Worm (Caenorhabditis elegans) whole organism, young adult: ENCODE measurements around the gene C25F9.12.

Source experiments
- C06A6.2 ChIP-seq: fragments of 200-800 bp; sonication (Bioruptor generic); conservative IDR thresholded peaks from 2 replicates; pipeline ENCODE4 v1.3.6; 2022; ENCODE audit warnings: missing genetic modification characterization, missing compliant biosample characterization
- F49E8.2 ChIP-seq: sonication (generic microtip); optimal IDR thresholded peaks from 3 replicates; lab custom pipeline; 2017; ENCODE audit warnings: missing genetic modification characterization, mild to moderate bottlenecking, missing compliant biosample characterization, antibody characterized with exemption, moderate library complexity; ENCODE audit not compliant: insufficient read depth
- F52B5.7 ChIP-seq: sonication (generic microtip); optimal IDR thresholded peaks from 2 replicates; lab custom pipeline; 2016; ENCODE audit warnings: mild to moderate bottlenecking, missing genetic modification characterization, missing compliant biosample characterization
- F57A8.1 ChIP-seq: fragments of 200-800 bp; sonication (Bioruptor generic); optimal IDR thresholded peaks from 2 replicates; lab custom pipeline; 2018; ENCODE audit warnings: mild to moderate bottlenecking, missing genetic modification characterization, moderate library complexity, missing compliant biosample characterization
- T07F8.4 ChIP-seq: sonication (generic microtip); optimal IDR thresholded peaks from 2 replicates; lab custom pipeline; 2016; ENCODE audit warnings: mild to moderate bottlenecking, missing genetic modification characterization, moderate library complexity, missing compliant biosample characterization
- Y67H2A.10 ChIP-seq: fragments of 200-800 bp; sonication (Bioruptor generic); conservative IDR thresholded peaks from 2 replicates; pipeline ENCODE4 v1.3.6; 2022; ENCODE audit warnings: missing genetic modification reagents, missing genetic modification characterization, missing compliant biosample characterization
- ZK185.1 ChIP-seq: sonication (generic microtip); optimal IDR thresholded peaks from 2 replicates; lab custom pipeline; 2016; ENCODE audit warnings: mild to moderate bottlenecking, missing genetic modification characterization, missing compliant biosample characterization; ENCODE audit not compliant: poor library complexity, severe bottlenecking
- aptf-2 ChIP-seq: fragments of 200-800 bp; sonication (Bioruptor generic); conservative IDR thresholded peaks from 2 replicates; pipeline ENCODE4 v1.3.6; 2022; ENCODE audit warnings: missing genetic modification reagents, missing genetic modification characterization, missing compliant biosample characterization
- aptf-3 ChIP-seq: fragments of 200-800 bp; sonication (Bioruptor generic); IDR thresholded peaks from 2 replicates; pipeline ENCODE4 v1.3.6; 2022; ENCODE audit warnings: missing genetic modification characterization, missing compliant biosample characterization
- cebp-1 ChIP-seq, 2 experiments: fragments of 200-800 bp in 1 of 2; sonication (Bioruptor generic) in 1 of 2; sonication (generic microtip) in 1 of 2; IDR thresholded peaks in 1 of 2; optimal IDR thresholded peaks in 1 of 2; 2 replicates each; pipeline versions ENCODE4 v1.3.6 to Lab custom; 2017 to 2022; ENCODE audit warnings: missing compliant biosample characterization in 2 of 2, missing genetic modification characterization in 2 of 2, mild to moderate bottlenecking in 1 of 2, missing genetic modification reagents in 1 of 2, moderate library complexity in 1 of 2
- cebp-2 ChIP-seq: fragments of 200-800 bp; sonication (Bioruptor generic); IDR thresholded peaks from 2 replicates; pipeline ENCODE4 v1.3.6; 2022; ENCODE audit warnings: missing genetic modification characterization, missing compliant biosample characterization
- ceh-27 ChIP-seq: fragments of 200-800 bp; sonication (Bioruptor generic); optimal IDR thresholded peaks from 2 replicates; lab custom pipeline; 2018; ENCODE audit warnings: mild to moderate bottlenecking, missing genetic modification characterization, moderate library complexity, missing compliant biosample characterization
- ceh-58 ChIP-seq: fragments of 200-800 bp; sonication (Bioruptor generic); IDR thresholded peaks from 2 replicates; pipeline ENCODE4 v1.3.6; 2022; ENCODE audit warnings: missing genetic modification characterization, missing compliant biosample characterization
- egl-44 ChIP-seq: fragments of 200-800 bp; sonication (Bioruptor generic); IDR thresholded peaks from 2 replicates; pipeline ENCODE4 v1.3.6; 2022; ENCODE audit warnings: missing genetic modification reagents, missing genetic modification characterization, missing compliant biosample characterization
- ekl-4 ChIP-seq: fragments of 200-800 bp; sonication (Bioruptor generic); IDR thresholded peaks from 2 replicates; pipeline ENCODE4 v1.3.6; 2022; ENCODE audit warnings: missing genetic modification reagents, missing genetic modification characterization, missing compliant biosample characterization
- gei-17 ChIP-seq: fragments of 200-800 bp; sonication (Bioruptor generic); optimal IDR thresholded peaks from 2 replicates; lab custom pipeline; 2018; ENCODE audit warnings: mild to moderate bottlenecking, missing genetic modification characterization, missing compliant biosample characterization
- let-526 ChIP-seq: fragments of 200-800 bp; sonication (Bioruptor generic); IDR thresholded peaks from 2 replicates; pipeline ENCODE4 v1.3.6; 2022; ENCODE audit warnings: missing genetic modification reagents, missing genetic modification characterization, missing compliant biosample characterization
- lin-26 ChIP-seq: fragments of 200-800 bp; sonication (Bioruptor generic); IDR thresholded peaks from 2 replicates; pipeline ENCODE4 v1.3.6; 2022; ENCODE audit warnings: missing genetic modification reagents, missing genetic modification characterization, missing compliant biosample characterization
- lin-35 ChIP-seq, 3 experiments: fragments of 150-350 bp in 2 of 3; sonication (generic microtip) in 1 of 3; optimal IDR thresholded peaks; 2 replicates each; lab custom pipeline; 2014 to 2018; ENCODE audit warnings: missing biosample characterization in 3 of 3, missing genetic modification characterization in 3 of 3, missing genetic modification reagents in 3 of 3
- madf-10 ChIP-seq: sonication (generic microtip); optimal IDR thresholded peaks from 2 replicates; lab custom pipeline; 2016; ENCODE audit warnings: mild to moderate bottlenecking, missing genetic modification characterization, missing compliant biosample characterization
- madf-6 ChIP-seq: fragments of 200-800 bp; sonication (Bioruptor generic); IDR thresholded peaks from 2 replicates; pipeline ENCODE4 v1.3.6; 2022; ENCODE audit warnings: missing genetic modification reagents, missing genetic modification characterization, missing compliant biosample characterization
- mes-4 ChIP-seq: sonication (generic microtip); optimal IDR thresholded peaks from 2 replicates; lab custom pipeline; 2016; ENCODE audit warnings: missing genotype, missing genetic modification characterization, missing compliant biosample characterization
- nhr-179 ChIP-seq: sonication (generic microtip); optimal IDR thresholded peaks from 2 replicates; lab custom pipeline; 2016; ENCODE audit warnings: mild to moderate bottlenecking, missing genetic modification characterization, missing compliant biosample characterization
- nhr-27 ChIP-seq: fragments of 200-800 bp; sonication (Bioruptor generic); optimal IDR thresholded peaks from 2 replicates; lab custom pipeline; 2018; ENCODE audit warnings: mild to moderate bottlenecking, missing genetic modification characterization, moderate library complexity, missing compliant biosample characterization
- nhr-80 ChIP-seq: sonication (generic microtip); optimal IDR thresholded peaks from 2 replicates; lab custom pipeline; 2016; ENCODE audit warnings: missing genetic modification characterization, missing compliant biosample characterization
- nhr-90 ChIP-seq: sonication (generic microtip); optimal IDR thresholded peaks from 2 replicates; lab custom pipeline; 2016; ENCODE audit warnings: missing genotype, mild to moderate bottlenecking, missing genetic modification characterization, missing compliant biosample characterization
- rcor-1 ChIP-seq: fragments of 200-800 bp; sonication (Bioruptor generic); IDR thresholded peaks from 2 replicates; pipeline ENCODE4 v1.3.6; 2022; ENCODE audit warnings: missing genetic modification reagents, missing genetic modification characterization, missing compliant biosample characterization
- sea-2 ChIP-seq: fragments of 200-800 bp; sonication (Bioruptor generic); IDR thresholded peaks from 2 replicates; pipeline ENCODE4 v1.3.6; 2022; ENCODE audit warnings: missing genetic modification characterization, missing compliant biosample characterization
- snpc-4 ChIP-seq, 5 experiments: fragments of 150-350 bp in 1 of 5; sonication (generic microtip) in 4 of 5; optimal IDR thresholded peaks; 2 replicates each; lab custom pipeline; 2014 to 2018; ENCODE audit warnings: missing genetic modification characterization in 5 of 5, missing biosample characterization in 3 of 5, antibody characterized with exemption in 2 of 5, mild to moderate bottlenecking in 2 of 5, missing compliant biosample characterization in 2 of 5, missing genotype in 2 of 5, moderate library complexity in 2 of 5, missing genetic modification reagents in 1 of 5
- sptf-2 ChIP-seq: fragments of 200-800 bp; sonication (Bioruptor generic); optimal IDR thresholded peaks from 2 replicates; lab custom pipeline; 2018; ENCODE audit warnings: mild to moderate bottlenecking, missing genetic modification characterization, missing compliant biosample characterization
- unc-62 ChIP-seq: fragments of 150-350 bp; optimal IDR thresholded peaks from 2 replicates; lab custom pipeline; 2014; ENCODE audit warnings: missing biosample characterization, missing genetic modification reagents, missing genetic modification characterization
- xnd-1 ChIP-seq: sonication (generic microtip); optimal IDR thresholded peaks from 2 replicates; lab custom pipeline; 2016; ENCODE audit warnings: missing genotype, missing genetic modification reagents, missing genetic modification characterization, missing compliant biosample characterization

Gene C25F9.12

DNA sequence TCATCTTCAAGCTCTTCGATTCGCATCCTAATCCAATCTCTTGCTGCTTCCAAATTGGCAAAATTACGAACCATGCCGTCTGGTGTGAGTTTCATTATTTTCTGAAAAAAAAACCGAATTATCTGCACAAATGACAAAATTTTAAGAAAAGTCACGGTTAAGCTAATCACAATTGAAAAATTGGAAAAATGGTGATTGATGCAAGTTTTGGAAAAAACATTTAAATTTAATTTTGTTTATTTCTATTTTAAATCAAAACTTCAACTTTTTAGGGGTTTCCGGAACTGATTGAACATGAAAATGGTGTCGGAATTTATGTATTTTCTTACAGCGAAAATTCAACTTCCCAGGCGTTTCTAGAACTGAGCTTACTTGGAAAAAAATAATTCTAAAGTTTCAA lies at the start of gene C25F9.12:
C25F9.12 (minus strand) TSS at position 101 of the 400 bp plus-strand sequence.
- TF ChIP-seq egl-44: no peak
- no peak for TF ChIP-seq Y67H2A.10 (GFP tag; lab: Robert Waterston, UW)
- TF ChIP-seq ekl-4 (GFP tag; lab: Robert Waterston, UW): no peak
- TF ChIP-seq lin-26 (GFP tag; lab: Robert Waterston, UW): no peak
- TF ChIP-seq ZK185.1 (tag; lab: Kevin White, UChicago): no peak
- TF ChIP-seq xnd-1 (tag; lab: Kevin White, UChicago): no peak
- TF ChIP-seq nhr-27: no peak
- TF ChIP-seq T07F8.4 (tag; lab: Kevin White, UChicago): no peak
- no peak for TF ChIP-seq rcor-1 (GFP tag; lab: Robert Waterston, UW)
- no peak for TF ChIP-seq lin-35 (GFP tag; optimal IDR thresholded peaks at IDR 0.05; lab: Kevin White, UChicago)
- TF ChIP-seq madf-6 (GFP tag; lab: Robert Waterston, UW): no peak
- no peak for TF ChIP-seq sea-2
- TF ChIP-seq cebp-2 (GFP tag; lab: Robert Waterston, UW): no peak
- TF ChIP-seq let-526 (GFP tag; lab: Robert Waterston, UW): no peak
- no peak for TF ChIP-seq gei-17 (GFP tag; lab: Kevin White, UChicago)
- TF ChIP-seq F49E8.2 (tag; lab: Kevin White, UChicago): no peak

ce11 chrV:19449544-19449943 lies 46.8 kb upstream of the C25F9.12 start, which contains the start of gene M04C3.5:
TSS of gene M04C3.5 (plus strand) at chrV:19449733.
- TF ChIP-seq nhr-80: peak; percentile 23
- no peak for TF ChIP-seq nhr-90 (tag; lab: Kevin White, UChicago)

ce11 chrV:19448805-19449204 lies 46.0 kb upstream of the C25F9.12 start, which contains the start of gene M04C3.2:
TSS of gene M04C3.2 (minus strand) at chrV:19448905.
- TF ChIP-seq mes-4: no peak
- TF ChIP-seq madf-10 (tag; lab: Kevin White, UChicago): no peak
- TF ChIP-seq ceh-27 (GFP tag; lab: Kevin White, UChicago): no peak
- no peak for TF ChIP-seq sptf-2 (GFP tag; lab: Kevin White, UChicago)
- TF ChIP-seq aptf-2 (GFP tag; lab: Robert Waterston, UW): no peak
- no peak for TF ChIP-seq ekl-4 (GFP tag; lab: Robert Waterston, UW)
- no peak for TF ChIP-seq snpc-4 (GFP tag; optimal IDR thresholded peaks at IDR 0.05; lab: Kevin White, UChicago)
- no peak for TF ChIP-seq snpc-4 (tag; optimal IDR thresholded peaks at IDR 0.05; lab: Kevin White, UChicago)
- no peak for TF ChIP-seq F52B5.7
- no peak for TF ChIP-seq ceh-58 (GFP tag; lab: Robert Waterston, UW)
- no peak for TF ChIP-seq nhr-179 (tag; lab: Kevin White, UChicago)
- TF ChIP-seq F57A8.1: no peak
- TF ChIP-seq cebp-2 (GFP tag; lab: Robert Waterston, UW): no peak
- no peak for TF ChIP-seq let-526 (GFP tag; lab: Robert Waterston, UW)

DNA sequence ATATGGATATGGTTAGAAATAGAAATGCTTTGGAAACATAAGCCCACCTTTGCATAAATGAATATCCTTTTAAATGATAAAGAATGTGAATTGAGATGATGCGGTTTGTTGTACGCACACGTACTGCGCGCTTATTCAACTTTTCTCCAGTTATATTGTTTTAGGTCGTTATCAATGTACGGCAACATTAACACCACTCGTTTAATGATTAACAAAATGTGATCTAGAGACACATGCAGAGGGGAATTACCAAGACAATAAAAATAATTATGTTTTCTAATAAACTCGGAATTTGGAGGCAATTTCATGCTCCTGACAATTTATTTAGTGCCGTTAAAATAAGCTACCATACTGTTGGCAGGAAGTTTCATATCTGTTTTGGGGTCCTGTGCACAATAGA lies 42.7 kb upstream of the C25F9.12 start, which contains the start of gene M04C3.1:
M04C3.1 (minus strand) TSS at position 164 of the 400 bp plus-strand sequence.
- TF ChIP-seq C06A6.2 (GFP tag; lab: Robert Waterston, UW) (no peak), nhr-80 (peak; percentile 23)

- TF ChIP-seq aptf-3 (GFP tag; lab: Robert Waterston, UW): no peak
- TF ChIP-seq nhr-179 (tag; lab: Kevin White, UChicago): no peak
- peak; percentile 36; the same call in 1 of the 2 replicates for TF ChIP-seq cebp-1 (GFP tag; IDR thresholded peaks at IDR 0.05; lab: Robert Waterston, UW)
- peak; percentile 88 for TF ChIP-seq cebp-1 (tag; optimal IDR thresholded peaks at IDR 0.05; lab: Kevin White, UChicago)
- peak; percentile 3 for TF ChIP-seq unc-62
Observed at ce11 chrV:19443599-19443998, 40.8 kb upstream of the C25F9.12 start.
